Fruit fly (Drosophila melanogaster) whole organism, embryonic: ENCODE data around the gene Mco1.
A peak's percentile ranks its signal among the peaks of the same experiment; 100 is the strongest.

ENCODE experiments used
- CG10274 ChIP-seq: fragments of 200-800 bp; sonication (Bioruptor generic); optimal IDR thresholded peaks from 3 replicates; lab custom pipeline; 2017; ENCODE audit warnings: missing biosample characterization, mild to moderate bottlenecking, missing genetic modification characterization
- CG10431 ChIP-seq: fragments of 200-800 bp; sonication (Bioruptor generic); optimal IDR thresholded peaks from 3 replicates; lab custom pipeline; 2018; ENCODE audit warnings: missing biosample characterization, mild to moderate bottlenecking, missing genetic modification characterization
- CG10654 ChIP-seq: fragments of 200-800 bp; sonication (Bioruptor generic); optimal IDR thresholded peaks from 2 replicates; lab custom pipeline; 2016; ENCODE audit warnings: missing biosample characterization, missing genetic modification characterization
- CG10959 ChIP-seq: fragments of 200-800 bp; sonication (Bioruptor generic); IDR thresholded peaks from 2 replicates; pipeline ENCODE4 v1.3.6; 2022; ENCODE audit warnings: missing biosample characterization, missing genetic modification characterization
- CG11398 ChIP-seq: fragments of 200-800 bp; sonication (Bioruptor generic); optimal IDR thresholded peaks from 2 replicates; lab custom pipeline; 2016; ENCODE audit warnings: missing biosample characterization, missing genetic modification characterization
- CG13123 ChIP-seq: fragments of 200-800 bp; sonication (Bioruptor generic); optimal IDR thresholded peaks from 2 replicates; lab custom pipeline; 2016; ENCODE audit warnings: missing biosample characterization, missing genetic modification characterization
- CG13624 ChIP-seq: fragments of 200-800 bp; sonication (Bioruptor generic); optimal IDR thresholded peaks from 2 replicates; lab custom pipeline; 2016; ENCODE audit warnings: missing biosample characterization, missing genetic modification characterization
- CG13775 ChIP-seq: fragments of 200-800 bp; sonication (Bioruptor generic); optimal IDR thresholded peaks from 3 replicates; lab custom pipeline; 2017; ENCODE audit warnings: missing biosample characterization, mild to moderate bottlenecking, missing genetic modification characterization
- CG13894 ChIP-seq: fragments of 200-800 bp; sonication (Bioruptor generic); optimal IDR thresholded peaks from 3 replicates; lab custom pipeline; 2018; ENCODE audit warnings: missing biosample characterization, mild to moderate bottlenecking, missing genetic modification characterization, moderate library complexity
- CG14050 ChIP-seq: fragments of 200-800 bp; sonication (Bioruptor generic); IDR thresholded peaks from 3 replicates; pipeline ENCODE4 v1.3.6; 2022; ENCODE audit warnings: missing biosample characterization, missing genetic modification characterization
- CG1529 ChIP-seq: fragments of 200-800 bp; sonication (Bioruptor generic); optimal IDR thresholded peaks from 3 replicates; lab custom pipeline; 2018; ENCODE audit warnings: missing biosample characterization, missing genetic modification characterization
- CG2116 ChIP-seq: fragments of 200-800 bp; sonication (Bioruptor generic); optimal IDR thresholded peaks from 3 replicates; lab custom pipeline; 2018; ENCODE audit warnings: missing biosample characterization, mild to moderate bottlenecking, missing genetic modification characterization
- CG2202 ChIP-seq: fragments of 200-800 bp; sonication (Bioruptor generic); optimal IDR thresholded peaks from 2 replicates; lab custom pipeline; 2018; ENCODE audit warnings: missing biosample characterization, mild to moderate bottlenecking, missing genetic modification characterization
- CG31388 ChIP-seq: fragments of 200-800 bp; sonication (Bioruptor generic); optimal IDR thresholded peaks from 2 replicates; lab custom pipeline; 2016; ENCODE audit warnings: missing biosample characterization, missing genetic modification characterization
- CG3407 ChIP-seq: fragments of 200-800 bp; sonication (Bioruptor generic); optimal IDR thresholded peaks from 2 replicates; lab custom pipeline; 2018; ENCODE audit warnings: missing biosample characterization, mild to moderate bottlenecking, missing genetic modification characterization
- CG3847 ChIP-seq: fragments of 200-800 bp; sonication (Bioruptor generic); IDR thresholded peaks from 2 replicates; pipeline ENCODE4 v1.3.6; 2022; ENCODE audit warnings: missing biosample characterization, missing genetic modification characterization
- CG3995 ChIP-seq: fragments of 200-800 bp; sonication (Bioruptor generic); optimal IDR thresholded peaks from 3 replicates; lab custom pipeline; 2016; ENCODE audit warnings: missing biosample characterization, missing genetic modification characterization
- CG4404 ChIP-seq: fragments of 200-800 bp; sonication (Bioruptor generic); IDR thresholded peaks from 2 replicates; pipeline ENCODE4 v1.3.6; 2022; ENCODE audit warnings: missing biosample characterization, missing genetic modification characterization
- CG6791 ChIP-seq: fragments of 200-800 bp; sonication (Bioruptor generic); IDR thresholded peaks from 3 replicates; pipeline ENCODE4 v1.3.6; 2022; ENCODE audit warnings: missing biosample characterization, missing genetic modification characterization; ENCODE audit not compliant: partially characterized antibody
- CG7357 ChIP-seq: fragments of 200-800 bp; sonication (Bioruptor generic); IDR thresholded peaks from 3 replicates; pipeline ENCODE4 v1.3.6; 2022; ENCODE audit warnings: missing biosample characterization, missing genetic modification characterization
- CG7372 ChIP-seq: fragments of 200-800 bp; sonication (Bioruptor generic); IDR thresholded peaks from 2 replicates; pipeline ENCODE4 v1.3.6; 2022; ENCODE audit warnings: missing biosample characterization, missing genetic modification characterization
- CG8924 ChIP-seq: fragments of 200-800 bp; optimal IDR thresholded peaks from 3 replicates; lab custom pipeline; 2019; ENCODE audit warnings: missing biosample characterization, mild to moderate bottlenecking, missing genetic modification characterization, moderate library complexity
- CG8944 ChIP-seq: fragments of 200-800 bp; sonication (Bioruptor generic); optimal IDR thresholded peaks from 3 replicates; lab custom pipeline; 2016; ENCODE audit warnings: missing biosample characterization, missing genetic modification characterization
- D19A ChIP-seq: fragments of 200-800 bp; optimal IDR thresholded peaks from 3 replicates; lab custom pipeline; 2019; ENCODE audit warnings: missing biosample characterization, mild to moderate bottlenecking, missing genetic modification characterization, moderate library complexity
- Hand ChIP-seq: fragments of 200-800 bp; sonication (Bioruptor generic); optimal IDR thresholded peaks from 2 replicates; lab custom pipeline; 2017; ENCODE audit warnings: mild to moderate bottlenecking, missing biosample characterization, missing genetic modification reagents, missing genetic modification characterization
- Meics ChIP-seq: fragments of 200-800 bp; sonication (Bioruptor generic); optimal IDR thresholded peaks from 2 replicates; lab custom pipeline; 2017; ENCODE audit warnings: missing biosample characterization, mild to moderate bottlenecking, missing genetic modification characterization
- Poxn ChIP-seq: fragments of 200-800 bp; sonication (Bioruptor generic); IDR thresholded peaks from 2 replicates; pipeline ENCODE4 v1.3.6; 2022; ENCODE audit warnings: missing biosample characterization, missing genetic modification characterization
- Sox100B ChIP-seq: fragments of 200-800 bp; sonication (Bioruptor generic); optimal IDR thresholded peaks from 3 replicates; lab custom pipeline; 2018; ENCODE audit warnings: missing biosample characterization, mild to moderate bottlenecking, missing genetic modification characterization
- Stat92E ChIP-seq, 3 experiments: fragments of >200 bp in 2 of 3; fragments of 200-800 bp in 1 of 3; sonication (Bioruptor generic) in 1 of 3; optimal IDR thresholded peaks; 2 replicates each; lab custom pipeline; 2017 to 2019; ENCODE audit warnings: missing biosample characterization in 3 of 3, missing genetic modification characterization in 3 of 3, mild to moderate bottlenecking in 1 of 3, moderate library complexity in 1 of 3
- cg ChIP-seq: fragments of 200-800 bp; sonication (Bioruptor generic); optimal IDR thresholded peaks from 3 replicates; lab custom pipeline; 2019; ENCODE audit warnings: missing biosample characterization, mild to moderate bottlenecking, missing genetic modification characterization, moderate library complexity
- chif ChIP-seq, 2 experiments: fragments of 200-800 bp; sonication (Bioruptor generic); optimal IDR thresholded peaks; 3 replicates each; lab custom pipeline; 2016; ENCODE audit warnings: missing biosample characterization in 2 of 2, missing genetic modification characterization in 2 of 2
- corto ChIP-seq: fragments of 200-800 bp; sonication (Bioruptor generic); optimal IDR thresholded peaks from 2 replicates; lab custom pipeline; 2016; ENCODE audit warnings: missing biosample characterization, mild to moderate bottlenecking, missing genetic modification characterization, moderate library complexity
- crp ChIP-seq, 2 experiments: fragments of 200-800 bp; sonication (Bioruptor generic); optimal IDR thresholded peaks; 2 replicates in 1 of 2; 3 replicates in 1 of 2; lab custom pipeline; 2017; ENCODE audit warnings: missing biosample characterization in 2 of 2, missing genetic modification characterization in 2 of 2, mild to moderate bottlenecking in 1 of 2, moderate library complexity in 1 of 2
- dmrt11E ChIP-seq: fragments of 200-800 bp; sonication (Bioruptor generic); optimal IDR thresholded peaks from 3 replicates; lab custom pipeline; 2018; ENCODE audit warnings: missing biosample characterization, mild to moderate bottlenecking, missing genetic modification characterization, moderate library complexity
- dmrt99B ChIP-seq: fragments of 200-800 bp; sonication (Bioruptor generic); optimal IDR thresholded peaks from 2 replicates; lab custom pipeline; 2018; ENCODE audit warnings: missing biosample characterization, mild to moderate bottlenecking, missing genetic modification characterization, moderate library complexity
- dysf ChIP-seq: fragments of 200-800 bp; sonication (Bioruptor generic); IDR thresholded peaks from 3 replicates; pipeline ENCODE4 v1.3.6; 2022; ENCODE audit warnings: missing biosample characterization, missing genetic modification characterization
- emc ChIP-seq: fragments of 200-800 bp; sonication (Bioruptor generic); optimal IDR thresholded peaks from 2 replicates; lab custom pipeline; 2016; ENCODE audit warnings: missing biosample characterization, missing genetic modification characterization
- eve ChIP-seq, 2 experiments: fragments of >200 bp; optimal IDR thresholded peaks; 2 replicates each; lab custom pipeline; 2017; ENCODE audit warnings: missing biosample characterization in 2 of 2, missing genetic modification characterization in 2 of 2
- eyg ChIP-seq: fragments of 200-800 bp; sonication (Bioruptor generic); optimal IDR thresholded peaks from 3 replicates; lab custom pipeline; 2016; ENCODE audit warnings: missing biosample characterization, missing genetic modification characterization
- fd102C ChIP-seq: fragments of 200-800 bp; sonication (Bioruptor generic); optimal IDR thresholded peaks from 2 replicates; lab custom pipeline; 2018; ENCODE audit warnings: missing biosample characterization, mild to moderate bottlenecking, missing genetic modification characterization, moderate library complexity
- gcm2 ChIP-seq: fragments of 200-800 bp; sonication (Bioruptor generic); optimal IDR thresholded peaks from 2 replicates; lab custom pipeline; 2016; ENCODE audit warnings: missing biosample characterization, missing genetic modification characterization
- gsb ChIP-seq: fragments of 200-800 bp; sonication (Bioruptor generic); IDR thresholded peaks from 2 replicates; pipeline ENCODE4 v1.3.6; 2022; ENCODE audit warnings: missing biosample characterization, missing genetic modification characterization
- klu ChIP-seq: fragments of 200-800 bp; sonication (Bioruptor generic); IDR thresholded peaks from 2 replicates; pipeline ENCODE4 v1.3.6; 2022; ENCODE audit warnings: missing biosample characterization, missing genetic modification characterization
- pb ChIP-seq: fragments of 200-800 bp; sonication (Bioruptor generic); optimal IDR thresholded peaks from 3 replicates; lab custom pipeline; 2016; ENCODE audit warnings: missing biosample characterization, missing genetic modification characterization
- sim ChIP-seq: fragments of 200-800 bp; sonication (Bioruptor generic); IDR thresholded peaks from 2 replicates; pipeline ENCODE4 v1.3.6; 2022; ENCODE audit warnings: missing biosample characterization, missing genetic modification characterization
- slp2 ChIP-seq: fragments of 200-800 bp; sonication (Bioruptor generic); optimal IDR thresholded peaks from 2 replicates; lab custom pipeline; 2016; ENCODE audit warnings: missing biosample characterization, missing genetic modification characterization
- vvl ChIP-seq: fragments of 200-800 bp; sonication (Bioruptor generic); IDR thresholded peaks from 2 replicates; pipeline ENCODE4 v1.3.6; 2022; ENCODE audit warnings: missing biosample characterization, missing genetic modification characterization
- wor ChIP-seq: fragments of 200-800 bp; sonication (Bioruptor generic); IDR thresholded peaks from 2 replicates; pipeline ENCODE4 v1.3.6; 2022; ENCODE audit warnings: missing biosample characterization, missing genetic modification characterization
- zen ChIP-seq: fragments of 200-800 bp; sonication (Bioruptor generic); optimal IDR thresholded peaks from 3 replicates; lab custom pipeline; 2018; ENCODE audit warnings: missing biosample characterization, mild to moderate bottlenecking, missing genetic modification characterization, moderate library complexity

The Mco1 gene

DNA sequence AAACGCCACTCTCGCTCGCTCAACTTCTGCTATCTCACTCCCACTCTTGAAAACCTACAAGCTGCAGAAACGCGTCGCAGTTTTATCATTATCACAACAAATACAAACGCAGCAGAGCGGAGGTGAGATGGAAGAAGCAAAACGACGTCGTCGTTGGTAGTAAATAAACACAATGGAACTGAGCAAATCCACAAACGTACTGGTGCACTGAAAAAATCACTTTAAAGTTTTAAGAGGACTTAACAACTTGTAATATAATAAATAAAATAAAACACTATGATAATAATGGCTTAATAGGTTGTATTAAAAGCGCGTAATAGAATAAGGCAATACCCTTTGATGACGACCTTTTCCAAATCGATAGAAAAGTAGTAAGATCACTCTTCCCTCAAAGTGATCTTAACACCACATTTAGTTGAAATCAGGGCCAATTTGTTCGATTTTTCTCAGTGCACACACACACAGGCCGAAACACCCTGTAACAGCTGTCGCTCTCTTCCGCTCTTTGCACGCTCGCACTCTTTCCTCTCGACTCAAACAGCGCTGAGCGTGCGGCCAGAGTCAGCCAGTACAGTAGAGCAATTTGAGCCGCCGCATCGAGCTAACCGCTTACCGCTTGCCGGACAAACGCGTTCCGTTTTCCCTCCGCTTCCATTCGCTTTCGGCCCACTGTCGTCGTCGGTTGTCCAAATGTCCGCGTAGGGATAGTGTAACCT lies 33.0 kb downstream of the Mco1 start (continued):
- TF ChIP-seq CG14050 (GFP tag; lab: Robert Waterston, UW) = peak; percentile 92
- TF ChIP-seq Hand (GFP tag; lab: Kevin White, UChicago) = peak; percentile 89
- peak; percentile 38 for TF ChIP-seq emc (GFP tag; lab: Kevin White, UChicago)
- TF ChIP-seq CG13624 (GFP tag; lab: Kevin White, UChicago) = peak; percentile 39
- peak; percentile 93 for TF ChIP-seq Meics (GFP tag; lab: Kevin White, UChicago)
- peak; percentile 98 for TF ChIP-seq dysf (GFP tag; lab: Robert Waterston, UW)
- TF ChIP-seq pb (GFP tag; lab: Kevin White, UChicago) = peak; percentile 69
- peak; percentile 96 for TF ChIP-seq CG7372 (GFP tag; lab: Robert Waterston, UW)
- TF ChIP-seq CG10431 (GFP tag; lab: Kevin White, UChicago) = peak; percentile 87
- peak in 1 of 2 experiments; percentile 70 for TF ChIP-seq crp (GFP tag; optimal IDR thresholded peaks at IDR 0.05; lab: Kevin White, UChicago)
- peak; percentile 87 for TF ChIP-seq gsb
- TF ChIP-seq sim = peak; percentile 89
- peak; percentile 75 for TF ChIP-seq CG31388 (GFP tag; lab: Kevin White, UChicago)
- TF ChIP-seq dmrt99B (tag; lab: Kevin White, UChicago) = peak; percentile 98
- TF ChIP-seq CG10654 (GFP tag; lab: Kevin White, UChicago) = peak; percentile 91
- peak; percentile 93 for TF ChIP-seq CG1529 (GFP tag; lab: Kevin White, UChicago)
- TF ChIP-seq gcm2 = peak; percentile 92
- peak; percentile 71 for TF ChIP-seq CG3995
- TF ChIP-seq wor (GFP tag; lab: Robert Waterston, UW) = peak; percentile 90
- TF ChIP-seq zen (tag; lab: Kevin White, UChicago) = peak; percentile 96
- peak; percentile 77 for TF ChIP-seq CG2116 (GFP tag; lab: Kevin White, UChicago)
- TF ChIP-seq dmrt11E (tag; lab: Kevin White, UChicago) = peak; percentile 99
- TF ChIP-seq CG8944 = peak; percentile 58
- TF ChIP-seq CG13123 (GFP tag; lab: Kevin White, UChicago) = peak; percentile 86
- peak; percentile 93 for TF ChIP-seq CG7357 (GFP tag; lab: Robert Waterston, UW)
- peak; percentile 96; the same call in 1 of the 2 replicates for TF ChIP-seq klu (GFP tag; lab: Robert Waterston, UW)
- peak; percentile 53 for TF ChIP-seq eyg
- TF ChIP-seq Sox100B = peak; percentile 98
- TF ChIP-seq CG10274 (GFP tag; lab: Kevin White, UChicago) = no peak
- peak; percentile 93 for TF ChIP-seq D19A
- peak; percentile 85 for TF ChIP-seq CG3407 (GFP tag; lab: Kevin White, UChicago)
- peak; percentile 62 to 85 for TF ChIP-seq chif (GFP tag; optimal IDR thresholded peaks at IDR 0.05; lab: Kevin White, UChicago)
- TF ChIP-seq vvl (GFP tag; lab: Robert Waterston, UW) = peak; percentile 95
- peak; percentile 97 for TF ChIP-seq CG8924 (tag; lab: Kevin White, UChicago)
- peak; percentile 96 for TF ChIP-seq CG13775 (GFP tag; lab: Kevin White, UChicago)
- peak; percentile 96 for TF ChIP-seq fd102C
- peak; percentile 92 to 99 for TF ChIP-seq eve (GFP tag; optimal IDR thresholded peaks at IDR 0.05; lab: Kevin White, UChicago)
- TF ChIP-seq CG11398 (GFP tag; lab: Kevin White, UChicago) = peak; percentile 34
- TF ChIP-seq Poxn (GFP tag; lab: Robert Waterston, UW) = peak; percentile 85
- peak; percentile 88 for TF ChIP-seq slp2
- peak; percentile 87 for TF ChIP-seq CG13894 (tag; lab: Kevin White, UChicago)
- TF ChIP-seq CG10959 (GFP tag; lab: Robert Waterston, UW) = peak; percentile 89
- peak in 1 of 3 experiments; percentile 86 for TF ChIP-seq Stat92E (GFP tag; optimal IDR thresholded peaks at IDR 0.05; lab: Kevin White, UChicago)
- TF ChIP-seq CG2202 (tag; lab: Kevin White, UChicago) = peak; percentile 97
- TF ChIP-seq CG3847 (GFP tag; lab: Robert Waterston, UW) = peak; percentile 97
- peak; percentile 91 for TF ChIP-seq corto (GFP tag; lab: Kevin White, UChicago)
- TF ChIP-seq CG4404 (GFP tag; lab: Robert Waterston, UW) = peak; percentile 98
- peak; percentile 88 for TF ChIP-seq cg (GFP tag; lab: Kevin White, UChicago)
- TF ChIP-seq CG6791 (GFP tag; lab: Robert Waterston, UW) = peak; percentile 54; the same call in 1 of the 3 replicates
